Fruit fly (Drosophila melanogaster): ENCODE results near the gene mRRF2.

- TF ChIP-seq spab (GFP tag; optimal IDR thresholded peaks at IDR 0.05) (no peak), lz (GFP tag; optimal IDR thresholded peaks at IDR 0.05) (no peak), CG10631 (GFP tag; optimal IDR thresholded peaks at IDR 0.05) (no peak), Lpt (GFP tag; optimal IDR thresholded peaks at IDR 0.05) (no peak), ss (GFP tag; optimal IDR thresholded peaks at IDR 0.05) (no peak)
These were observed 19.5 kb downstream of the mRRF2 start for dm6 chr3R:22632980-22633379.
